ENCODE assay signal across 3 fruit fly cellular contexts in genomic region chr3L:4417068-4417467, dm6.
TF ChIP-seq lines count a peak whose summit lies in the region.

No protein-coding gene starts in this region.

TF ChIP-seq in whole organism, adult, 20 proteins besides CTCF, POLR2A, EP300 and RAD21:
- TF ChIP-seq CG1620 (GFP tag; optimal IDR thresholded peaks at IDR 0.05; lab: Kevin White, UChicago), result no peak
- peak; percentile 74 for TF ChIP-seq kay (GFP tag; lab: Kevin White, UChicago; ENCODE audit: borderline replicate concordance)
TF ChIP-seq in whole organism, adult: peak in this region for 1.

TF ChIP-seq in whole organism, prepupa, 60 proteins besides CTCF, POLR2A, EP300 and RAD21:
- TF ChIP-seq CG7368 (GFP tag; optimal IDR thresholded peaks at IDR 0.05; lab: Kevin White, UChicago), result no peak
- peak; percentile 67 for TF ChIP-seq svp (GFP tag; lab: Kevin White, UChicago)
- no peak for TF ChIP-seq CG6163 (GFP tag; IDR thresholded peaks at IDR 0.05; lab: Robert Waterston, UW)

TF ChIP-seq in whole organism, wandering third instar larva, 38 proteins besides CTCF, POLR2A, EP300 and RAD21:
- TF ChIP-seq dl (GFP tag; optimal IDR thresholded peaks at IDR 0.05; lab: Kevin White, UChicago; ENCODE audit: insufficient read depth in 1 of 2, partially characterized antibody in 2 of 2), result no peak
- TF ChIP-seq dsf (GFP tag; optimal IDR thresholded peaks at IDR 0.05; lab: Kevin White, UChicago; ENCODE audit: borderline replicate concordance), result no peak
- TF ChIP-seq Rel (GFP tag; optimal IDR thresholded peaks at IDR 0.05; lab: Kevin White, UChicago), result no peak
- peak; percentile 53 for TF ChIP-seq Rel (tag; optimal IDR thresholded peaks at IDR 0.05; lab: Kevin White, UChicago)
